Fruit fly (Drosophila melanogaster) whole organism: ENCODE data around the gene CG18262.

Source experiments
- Dll ChIP-seq: fragments of >200 bp; optimal IDR thresholded peaks from 2 replicates; lab custom pipeline; 2017
- EcR ChIP-seq, 2 experiments: fragments of >200 bp; optimal IDR thresholded peaks; 2 replicates each; lab custom pipeline; 2017; ENCODE audit warnings: missing biosample characterization in 2 of 2, missing genetic modification characterization in 2 of 2, missing genetic modification reagents in 2 of 2

- TF ChIP-seq Dll (lab: Kevin White, UChicago), result no peak
- TF ChIP-seq EcR (GFP tag; optimal IDR thresholded peaks at IDR 0.05; lab: Kevin White, UChicago), result no peak
Measured at dm6 chrX:8176291-8177029, 23.7 kb downstream of the CG18262 start.
